Worm (Caenorhabditis elegans): ENCODE data around the gene Y69H2.7.

DNA sequence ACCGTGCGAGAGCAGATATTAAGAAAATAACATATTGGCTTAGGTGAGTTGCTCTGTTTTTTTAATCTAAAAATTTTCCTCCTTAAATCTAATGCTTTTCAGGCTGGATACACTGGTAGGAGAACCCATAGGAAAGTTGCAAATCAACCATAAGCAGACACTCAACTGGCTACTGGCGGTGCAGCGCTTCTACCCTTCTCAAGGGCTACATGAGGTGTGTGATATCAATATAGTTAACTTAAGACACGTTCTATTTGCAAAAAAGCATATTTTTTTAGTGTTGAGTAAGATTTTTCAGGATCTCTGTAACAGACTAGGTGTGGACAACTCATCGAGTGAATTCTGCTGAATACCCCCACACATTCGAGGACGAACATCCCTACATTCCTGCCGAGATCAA is 18.2 kb downstream of the Y69H2.7 start:
- TF ChIP-seq ama-1 (optimal IDR thresholded peaks at IDR 0.05) (no peak), tra-4 (tag; optimal IDR thresholded peaks at IDR 0.05) (no peak), ceh-13 (GFP tag; optimal IDR thresholded peaks at IDR 0.05) (no peak), hmg-4 (GFP tag; optimal IDR thresholded peaks at IDR 0.05) (no peak), tbx-37 (GFP tag; conservative IDR thresholded peaks at IDR 0.05) (no peak), flt-1 (GFP tag; IDR thresholded peaks at IDR 0.05) (no peak)

All from whole organism, early embryonic.